Worm (Caenorhabditis elegans) whole organism, L4/young adult: ENCODE measurements around the gene F19B2.5.

ENCODE experiments used
- W03F9.2 ChIP-seq: fragments of 150-350 bp; optimal IDR thresholded peaks from 2 replicates; lab custom pipeline; 2014; ENCODE audit warnings: missing biosample characterization, missing genetic modification characterization
- dao-5 ChIP-seq: sonication (generic microtip); optimal IDR thresholded peaks from 2 replicates; lab custom pipeline; 2016; ENCODE audit warnings: missing genotype, missing genetic modification characterization, moderate library complexity, missing compliant biosample characterization
- him-1 ChIP-seq: sonication (generic microtip); optimal IDR thresholded peaks from 2 replicates; lab custom pipeline; 2016; ENCODE audit warnings: missing genotype, missing genetic modification reagents, missing genetic modification characterization, missing compliant biosample characterization

F19B2.5 gene

ce11 chrV:20164059-20164892 lies at the start of gene F19B2.5:
Gene F19B2.5, minus strand, starts transcription at chrV:20164165.
- TF ChIP-seq W03F9.2 (no peak), dao-5 (tag; lab: Kevin White, UChicago) (no peak), him-1 (tag; lab: Kevin White, UChicago) (no peak)

- TF ChIP-seq W03F9.2: no peak
- TF ChIP-seq dao-5 (tag; lab: Kevin White, UChicago): no peak
- no peak for TF ChIP-seq him-1 (tag; lab: Kevin White, UChicago)
These were observed 49.1 kb upstream of the F19B2.5 start for ce11 chrV:20213097-20213496.

- TF ChIP-seq dao-5 (tag; lab: Kevin White, UChicago) (no peak), him-1 (tag; lab: Kevin White, UChicago) (no peak), W03F9.2 (no peak)
These were observed 48.6 kb upstream of the F19B2.5 start, which contains the start of gene Y113G7B.12 for ce11 chrV:20212584-20212983. Gene Y113G7B.12, minus strand, starts transcription at chrV:20212684.

- TF ChIP-seq dao-5 (tag; lab: Kevin White, UChicago) (no peak), him-1 (tag; lab: Kevin White, UChicago) (no peak), W03F9.2 (no peak)
These were observed 42.1 kb upstream of the F19B2.5 start, which contains the start of the genes fbxb-59 and srbc-34 for ce11 chrV:20206086-20206485. Gene fbxb-59, minus strand, starts transcription at chrV:20206186. Gene srbc-34, plus strand, starts transcription at chrV:20206318.

- TF ChIP-seq W03F9.2: no peak
- no peak for TF ChIP-seq him-1 (tag; lab: Kevin White, UChicago)
- TF ChIP-seq dao-5 (tag; lab: Kevin White, UChicago): no peak
These were observed 39.1 kb upstream of the F19B2.5 start, which contains the start of gene fbxa-113 for ce11 chrV:20203085-20203484. Gene fbxa-113, plus strand, starts transcription at chrV:20203385.

ce11 chrV:20201316-20201715 lies 37.4 kb upstream of the F19B2.5 start, which contains the start of gene fbxa-114:
Gene fbxa-114, plus strand, starts transcription at chrV:20201616.
- no peak for TF ChIP-seq W03F9.2
- TF ChIP-seq dao-5 (tag; lab: Kevin White, UChicago): no peak
- no peak for TF ChIP-seq him-1 (tag; lab: Kevin White, UChicago)

- TF ChIP-seq W03F9.2: no peak
- no peak for TF ChIP-seq him-1 (tag; lab: Kevin White, UChicago)
- TF ChIP-seq dao-5 (tag; lab: Kevin White, UChicago): no peak
These were observed 35.7 kb upstream of the F19B2.5 start for ce11 chrV:20199658-20200057.

ce11 chrV:20198954-20199353 lies 35.0 kb upstream of the F19B2.5 start, which contains the start of gene fog-2:
Gene fog-2, plus strand, starts transcription at chrV:20199254.
- no peak for TF ChIP-seq dao-5 (tag; lab: Kevin White, UChicago)
- TF ChIP-seq W03F9.2: no peak

- TF ChIP-seq dao-5 (tag; lab: Kevin White, UChicago) (no peak), him-1 (tag; lab: Kevin White, UChicago) (no peak), W03F9.2 (no peak)
These were observed 32.7 kb upstream of the F19B2.5 start, which contains the start of gene ftr-1 for ce11 chrV:20196671-20197070. Gene ftr-1, plus strand, starts transcription at chrV:20196971.

ce11 chrV:20195451-20196036 lies 31.6 kb upstream of the F19B2.5 start, which contains the start of the genes srh-217 and Y113G7B.28:
Gene srh-217, minus strand, starts transcription at chrV:20195551.
Gene Y113G7B.28, plus strand, starts transcription at chrV:20195986.
- TF ChIP-seq him-1 (tag; lab: Kevin White, UChicago) (no peak), W03F9.2 (no peak)

- TF ChIP-seq dao-5 (tag; lab: Kevin White, UChicago) (no peak), him-1 (tag; lab: Kevin White, UChicago) (no peak), W03F9.2 (no peak)
These were observed 28.3 kb upstream of the F19B2.5 start, which contains the start of the genes fbxa-115 and Y113G7B.27 for ce11 chrV:20192102-20192880. Gene fbxa-115, minus strand, starts transcription at chrV:20192152. Gene Y113G7B.27, plus strand, starts transcription at chrV:20192830.

ce11 chrV:20188790-20189189 lies 24.8 kb upstream of the F19B2.5 start, which contains the start of gene fbxa-116:
Gene fbxa-116, minus strand, starts transcription at chrV:20188890.
- TF ChIP-seq him-1 (tag; lab: Kevin White, UChicago) (no peak), dao-5 (tag; lab: Kevin White, UChicago) (no peak), W03F9.2 (no peak)

ce11 chrV:20186579-20186978 lies 22.6 kb upstream of the F19B2.5 start, which contains the start of gene srz-16:
Gene srz-16, minus strand, starts transcription at chrV:20186679.
- TF ChIP-seq dao-5 (tag; lab: Kevin White, UChicago): no peak
- no peak for TF ChIP-seq him-1 (tag; lab: Kevin White, UChicago)
- TF ChIP-seq W03F9.2: no peak
